Fruit fly (Drosophila melanogaster) S2 (cell line): ENCODE data around the gene Mtr3.

Source experiments
- CG8478 ChIP-seq: fragments of >200 bp; optimal IDR thresholded peaks from 2 replicates; lab custom pipeline; 2018
- CTCF ChIP-seq, 2 experiments: fragments of >200 bp; optimal IDR thresholded peaks; 2 replicates each; lab custom pipeline; 2018

- TF ChIP-seq CG8478 (no peak), CTCF (optimal IDR thresholded peaks at IDR 0.05; lab: Kevin White, UChicago) (no peak)
Measured at dm6 chr3L:19871667-19871931, 41.9 kb downstream of the Mtr3 start.
